Worm (Caenorhabditis elegans) whole organism, L4 larva: ENCODE measurements around the gene Y41E3.6.

Experiments
- ces-1 ChIP-seq: fragments of 150-350 bp; sonication (generic microtip); optimal IDR thresholded peaks from 4 replicates; lab custom pipeline; 2014; ENCODE audit warnings: missing biosample characterization, missing genetic modification reagents, missing genetic modification characterization
- gei-8 ChIP-seq: fragments of 200-800 bp; sonication (Bioruptor generic); optimal IDR thresholded peaks from 2 replicates; lab custom pipeline; 2018; ENCODE audit warnings: mild to moderate bottlenecking, missing genetic modification characterization, missing compliant biosample characterization
- mep-1 ChIP-seq: fragments of 150-350 bp; sonication (generic microtip); optimal IDR thresholded peaks from 3 replicates; lab custom pipeline; 2014; ENCODE audit warnings: missing biosample characterization, missing genetic modification characterization

- TF ChIP-seq gei-8 (GFP tag; lab: Kevin White, UChicago) (no peak), ces-1 (no peak), mep-1 (no peak)
Measured at ce11 chrIV:15041124-15041523, 34.5 kb downstream of the Y41E3.6 start.
